Fruit fly (Drosophila melanogaster): Measurements from ENCODE around the gene CG15130.

The CG15130 gene

DNA sequence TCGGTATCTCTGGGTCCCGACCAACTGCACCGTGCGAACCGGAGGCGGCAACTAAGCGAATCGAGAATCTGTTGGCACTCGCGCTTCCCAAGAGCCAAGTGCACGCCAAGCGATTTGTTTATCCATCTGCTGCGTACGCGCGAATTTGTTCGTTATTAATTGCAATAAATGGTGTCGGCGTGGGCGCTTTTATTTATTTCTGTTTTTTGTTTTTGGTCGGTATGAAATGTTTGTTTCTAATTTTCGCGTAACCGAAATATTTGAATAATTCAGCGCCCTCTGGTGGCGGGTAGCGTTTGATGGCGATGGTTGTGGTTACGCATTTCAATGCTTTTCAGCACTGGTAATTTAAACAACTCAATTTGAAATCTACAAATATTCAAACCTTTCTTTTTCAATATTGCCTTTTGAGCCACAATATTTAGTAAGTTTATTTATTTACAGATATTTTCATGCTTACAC, 9.7 kb downstream of the CG15130 start, which contains the start of gene CG10947 (continued):
- TF ChIP-seq Atf3 (GFP tag; optimal IDR thresholded peaks at IDR 0.05) (peak; percentile 65), CG18011 (GFP tag; optimal IDR thresholded peaks at IDR 0.05) (peak; percentile 68), CG7745 (tag; optimal IDR thresholded peaks at IDR 0.05) (no peak), ttk (GFP tag; IDR thresholded peaks at IDR 0.05) (0 out of 2 replicates have a peak, but pooled peaks have one; percentile 25), CG18476 (GFP tag; optimal IDR thresholded peaks at IDR 0.05) (peak; percentile 46), psq (GFP tag; optimal IDR thresholded peaks at IDR 0.05) (peak; percentile 11), en (GFP tag; optimal IDR thresholded peaks at IDR 0.05) (peak; percentile 72), gsb (GFP tag; IDR thresholded peaks at IDR 0.05) (no peak; the same call in 1 of the 2 replicates), dysf (GFP tag; IDR thresholded peaks at IDR 0.05) (peak; percentile 55; the same call in 2 of the 3 replicates), Abd-B (GFP tag; optimal IDR thresholded peaks at IDR 0.05) (peak; percentile 38), CG11696 (GFP tag; IDR thresholded peaks at IDR 0.05) (no peak), sens (GFP tag) (peak; percentile 90), CG13424 (tag; optimal IDR thresholded peaks at IDR 0.05) (peak; percentile 64), CG12744 (GFP tag; optimal IDR thresholded peaks at IDR 0.05) (peak; percentile 60), knrl (GFP tag; IDR thresholded peaks at IDR 0.05; ENCODE audit: partially characterized antibody) (peak; percentile 57), CG14441 (GFP tag; IDR thresholded peaks at IDR 0.05) (peak; percentile 55), CG11398 (GFP tag; optimal IDR thresholded peaks at IDR 0.05) (peak; percentile 33), CG18619 (GFP tag; optimal IDR thresholded peaks at IDR 0.05) (peak; percentile 61), CG11456 (GFP tag; IDR thresholded peaks at IDR 0.05) (peak; percentile 86), br (optimal IDR thresholded peaks at IDR 0.05) (no peak), CG3838 (GFP tag; optimal IDR thresholded peaks at IDR 0.05) (no peak), CG3995 (GFP tag; optimal IDR thresholded peaks at IDR 0.05) (peak; percentile 14), crol (GFP tag; IDR thresholded peaks at IDR 0.05) (no peak), CG6654 (GFP tag; optimal IDR thresholded peaks at IDR 0.05) (peak; percentile 25), fd102C (GFP tag; optimal IDR thresholded peaks at IDR 0.05) (no peak), inv (GFP tag; IDR thresholded peaks at IDR 0.05; ENCODE audit: partially characterized antibody) (peak; percentile 51), Dll (GFP tag; IDR thresholded peaks at IDR 0.05; ENCODE audit: partially characterized antibody) (peak; percentile 59; the same call in 3 of the 4 replicates), ro (GFP tag; IDR thresholded peaks at IDR 0.05) (no peak), CG17912 (GFP tag; optimal IDR thresholded peaks at IDR 0.05) (peak; percentile 82), vvl (GFP tag; IDR thresholded peaks at IDR 0.05) (peak; percentile 85), CG11504 (tag; optimal IDR thresholded peaks at IDR 0.05) (peak; percentile 56), CG15601 (tag; optimal IDR thresholded peaks at IDR 0.05) (peak; percentile 64), CG1832 (GFP tag; optimal IDR thresholded peaks at IDR 0.05) (no peak), cg (GFP tag; optimal IDR thresholded peaks at IDR 0.05) (no peak), ab (GFP tag; optimal IDR thresholded peaks at IDR 0.05) (no peak), eyg (GFP tag; optimal IDR thresholded peaks at IDR 0.05) (peak; percentile 57), CG9817 (tag; optimal IDR thresholded peaks at IDR 0.05) (peak; percentile 69), gsb-n (tag; optimal IDR thresholded peaks at IDR 0.05) (peak; percentile 42), CG17802 (tag; optimal IDR thresholded peaks at IDR 0.05) (peak; percentile 44), CG2199 (GFP tag; IDR thresholded peaks at IDR 0.05) (0 out of 3 replicates have a peak, but pooled peaks have one; percentile 24), odd (GFP tag; optimal IDR thresholded peaks at IDR 0.05) (peak; percentile 69), CG1529 (GFP tag; optimal IDR thresholded peaks at IDR 0.05) (peak; percentile 39), CG7271 (tag; optimal IDR thresholded peaks at IDR 0.05) (peak; percentile 4), HmgD (GFP tag; optimal IDR thresholded peaks at IDR 0.05) (peak; percentile 38), CG2116 (GFP tag; optimal IDR thresholded peaks at IDR 0.05) (peak; percentile 39), dati (GFP tag; IDR thresholded peaks at IDR 0.05) (no peak), Awh (GFP tag; IDR thresholded peaks at IDR 0.05) (no peak), CG2889 (GFP tag; IDR thresholded peaks at IDR 0.05) (0 out of 3 replicates have a peak, but pooled peaks have one; percentile 4), NC2β (GFP tag; optimal IDR thresholded peaks at IDR 0.05) (peak; percentile 61), Ets65A (GFP tag) (peak; percentile 91), croc (GFP tag; conservative IDR thresholded peaks at IDR 0.05) (no peak; the same call in 2 of the 3 replicates)

Data from whole organism, embryonic.